Worm (Caenorhabditis elegans): ENCODE results near the gene tbx-9.

ce11 chrIII:10380640-10381039, 39.0 kb upstream of the tbx-9 start:
- TF ChIP-seq unc-39 (tag; optimal IDR thresholded peaks at IDR 0.05) (no peak), jun-1 (tag; optimal IDR thresholded peaks at IDR 0.05) (no peak), tbx-2 (tag; optimal IDR thresholded peaks at IDR 0.05) (no peak)
